Worm (Caenorhabditis elegans) whole organism, L1 larva: Measurements from ENCODE around the gene clec-146.

Source experiments
- ces-1 ChIP-seq: fragments of 150-350 bp; optimal IDR thresholded peaks from 2 replicates; lab custom pipeline; 2014; ENCODE audit warnings: missing biosample characterization, missing genetic modification reagents, missing genetic modification characterization
- egl-13 ChIP-seq: sonication (generic microtip); optimal IDR thresholded peaks from 2 replicates; lab custom pipeline; 2016; ENCODE audit warnings: missing genotype, missing genetic modification reagents, missing genetic modification characterization, missing compliant biosample characterization
- fos-1 ChIP-seq: fragments of 150-350 bp; optimal IDR thresholded peaks from 2 replicates; lab custom pipeline; 2014; ENCODE audit warnings: missing biosample characterization, missing genetic modification characterization
- lir-3 ChIP-seq: sonication (generic microtip); optimal IDR thresholded peaks from 2 replicates; lab custom pipeline; 2016; ENCODE audit warnings: mild to moderate bottlenecking, missing genetic modification characterization, moderate library complexity, missing compliant biosample characterization; ENCODE audit not compliant: poor library complexity
- mdl-1 ChIP-seq, 2 experiments: fragments of 150-350 bp; optimal IDR thresholded peaks; 2 replicates each; lab custom pipeline; 2014 to 2017; ENCODE audit warnings: missing biosample characterization in 2 of 2, missing genetic modification characterization in 2 of 2, inconsistent platforms in 1 of 2
- nhr-11 ChIP-seq: fragments of 150-350 bp; optimal IDR thresholded peaks from 2 replicates; lab custom pipeline; 2014; ENCODE audit warnings: missing biosample characterization, missing genetic modification characterization
- nhr-237 ChIP-seq: fragments of 150-350 bp; optimal IDR thresholded peaks from 2 replicates; lab custom pipeline; 2014; ENCODE audit warnings: missing biosample characterization, missing genetic modification characterization
- nhr-28 ChIP-seq: fragments of 150-350 bp; optimal IDR thresholded peaks from 2 replicates; lab custom pipeline; 2014; ENCODE audit warnings: missing biosample characterization, missing genetic modification characterization
- nhr-47 ChIP-seq: sonication (generic microtip); optimal IDR thresholded peaks from 2 replicates; lab custom pipeline; 2016; ENCODE audit warnings: mild to moderate bottlenecking, missing genetic modification characterization, moderate library complexity, missing compliant biosample characterization
- skn-1 ChIP-seq: fragments of 150-350 bp; optimal IDR thresholded peaks from 2 replicates; lab custom pipeline; 2014; ENCODE audit warnings: missing biosample characterization, missing genetic modification characterization
- xbp-1 ChIP-seq: sonication (generic microtip); optimal IDR thresholded peaks from 2 replicates; lab custom pipeline; 2016; ENCODE audit warnings: missing genetic modification characterization, missing compliant biosample characterization
- zip-4 ChIP-seq: fragments of 200-800 bp; sonication (Bioruptor generic); optimal IDR thresholded peaks from 2 replicates; lab custom pipeline; 2018; ENCODE audit warnings: mild to moderate bottlenecking, missing genetic modification characterization, moderate library complexity, missing compliant biosample characterization
- ztf-11 ChIP-seq, 2 experiments: sonication (generic microtip); optimal IDR thresholded peaks; 2 replicates each; lab custom pipeline; 2016 to 2017; ENCODE audit warnings: missing genetic modification characterization in 2 of 2, missing biosample characterization in 1 of 2, missing compliant biosample characterization in 1 of 2

- TF ChIP-seq fos-1 (tag; lab: Kevin White, UChicago) (no peak), skn-1 (tag; lab: Kevin White, UChicago) (no peak), nhr-28 (tag; lab: Kevin White, UChicago) (no peak), mdl-1 (tag; optimal IDR thresholded peaks at IDR 0.05; lab: Kevin White, UChicago) (no peak), egl-13 (tag; lab: Kevin White, UChicago) (no peak), nhr-47 (tag; lab: Kevin White, UChicago) (no peak), xbp-1 (no peak), ztf-11 (tag; optimal IDR thresholded peaks at IDR 0.05; lab: Kevin White, UChicago) (no peak), zip-4 (no peak), ces-1 (no peak), nhr-11 (tag; lab: Kevin White, UChicago) (no peak), lir-3 (tag; lab: Kevin White, UChicago) (no peak), nhr-237 (tag; lab: Kevin White, UChicago) (no peak)
Measured at ce11 chrII:13542991-13543390, 50.6 kb downstream of the clec-146 start.
